Fruit fly (Drosophila melanogaster) whole organism, embryonic: ENCODE data around the gene CG42866.

Experiments
- ATbp ChIP-seq: fragments of 200-800 bp; sonication (Bioruptor generic); optimal IDR thresholded peaks from 2 replicates; lab custom pipeline; 2017; ENCODE audit warnings: missing biosample characterization, mild to moderate bottlenecking, missing genetic modification characterization, missing genetic modification reagents
- Bteb2 ChIP-seq: fragments of 200-800 bp; sonication (Bioruptor generic); optimal IDR thresholded peaks from 2 replicates; lab custom pipeline; 2016; ENCODE audit warnings: missing biosample characterization, missing genetic modification characterization
- CG12071 ChIP-seq: fragments of 200-800 bp; sonication (Bioruptor generic); optimal IDR thresholded peaks from 3 replicates; lab custom pipeline; 2018; ENCODE audit warnings: missing biosample characterization, mild to moderate bottlenecking, missing genetic modification characterization
- CG12744 ChIP-seq: fragments of 200-800 bp; sonication (Bioruptor generic); optimal IDR thresholded peaks from 2 replicates; lab custom pipeline; 2016; ENCODE audit warnings: missing biosample characterization, missing genetic modification characterization
- CG13424 ChIP-seq: fragments of 200-800 bp; sonication (Bioruptor generic); optimal IDR thresholded peaks from 2 replicates; lab custom pipeline; 2019; ENCODE audit warnings: missing biosample characterization, mild to moderate bottlenecking, missing genetic modification characterization, moderate library complexity
- CG14441 ChIP-seq: fragments of 200-800 bp; sonication (Bioruptor generic); IDR thresholded peaks from 2 replicates; pipeline ENCODE4 v1.3.6; 2022; ENCODE audit warnings: missing biosample characterization, missing genetic modification characterization
- CG1529 ChIP-seq: fragments of 200-800 bp; sonication (Bioruptor generic); optimal IDR thresholded peaks from 3 replicates; lab custom pipeline; 2018; ENCODE audit warnings: missing biosample characterization, missing genetic modification characterization
- CG1647 ChIP-seq: fragments of 200-800 bp; sonication (Bioruptor generic); optimal IDR thresholded peaks from 3 replicates; lab custom pipeline; 2016; ENCODE audit warnings: missing biosample characterization, missing genetic modification characterization
- CG2712 ChIP-seq: fragments of 200-800 bp; optimal IDR thresholded peaks from 3 replicates; lab custom pipeline; 2019; ENCODE audit warnings: missing biosample characterization, mild to moderate bottlenecking, missing genetic modification characterization, moderate library complexity
- CG2875 ChIP-seq: fragments of 200-800 bp; sonication (Bioruptor generic); optimal IDR thresholded peaks from 2 replicates; lab custom pipeline; 2017; ENCODE audit warnings: missing biosample characterization, mild to moderate bottlenecking, missing genetic modification characterization, missing genetic modification reagents
- CG3065 ChIP-seq: fragments of 200-800 bp; sonication (Bioruptor generic); optimal IDR thresholded peaks from 2 replicates; lab custom pipeline; 2016; ENCODE audit warnings: missing biosample characterization, missing genetic modification characterization
- CG31365 ChIP-seq: fragments of 200-800 bp; sonication (Bioruptor generic); optimal IDR thresholded peaks from 2 replicates; lab custom pipeline; 2018; ENCODE audit warnings: missing biosample characterization, mild to moderate bottlenecking, missing genetic modification characterization
- CG4360 ChIP-seq: fragments of 200-800 bp; sonication (Bioruptor generic); IDR thresholded peaks from 2 replicates; pipeline ENCODE4 v1.3.6; 2022; ENCODE audit warnings: missing biosample characterization, missing genetic modification characterization
- CG4424 ChIP-seq: fragments of 200-800 bp; sonication (Bioruptor generic); optimal IDR thresholded peaks from 3 replicates; lab custom pipeline; 2016; ENCODE audit warnings: missing biosample characterization, missing genetic modification characterization
- CG6654 ChIP-seq: fragments of 200-800 bp; sonication (Bioruptor generic); optimal IDR thresholded peaks from 2 replicates; lab custom pipeline; 2017; ENCODE audit warnings: missing biosample characterization, mild to moderate bottlenecking, missing genetic modification characterization
- CG9797 ChIP-seq: fragments of 200-800 bp; sonication (Bioruptor generic); optimal IDR thresholded peaks from 3 replicates; lab custom pipeline; 2018; ENCODE audit warnings: missing biosample characterization, mild to moderate bottlenecking, missing genetic modification characterization
- CrebB ChIP-seq: fragments of 200-800 bp; sonication (Bioruptor generic); optimal IDR thresholded peaks from 3 replicates; lab custom pipeline; 2018; ENCODE audit warnings: missing biosample characterization, mild to moderate bottlenecking, missing genetic modification characterization
- D19A ChIP-seq: fragments of 200-800 bp; optimal IDR thresholded peaks from 3 replicates; lab custom pipeline; 2019; ENCODE audit warnings: missing biosample characterization, mild to moderate bottlenecking, missing genetic modification characterization, moderate library complexity
- Eip74EF ChIP-seq, 2 experiments: fragments of 200-800 bp in 1 of 2; fragments of >200 bp in 1 of 2; sonication (Bioruptor generic) in 1 of 2; optimal IDR thresholded peaks; 2 replicates each; lab custom pipeline; 2017 to 2019; ENCODE audit warnings: missing biosample characterization in 2 of 2, missing genetic modification characterization in 2 of 2, mild to moderate bottlenecking in 1 of 2, moderate library complexity in 1 of 2
- HLH3B ChIP-seq: fragments of 200-800 bp; sonication (Bioruptor generic); IDR thresholded peaks from 2 replicates; pipeline ENCODE4 v1.3.6; 2022; ENCODE audit warnings: missing biosample characterization, missing genetic modification characterization
- HLHmδ ChIP-seq: fragments of 200-800 bp; sonication (Bioruptor generic); optimal IDR thresholded peaks from 2 replicates; lab custom pipeline; 2018; ENCODE audit warnings: missing biosample characterization, mild to moderate bottlenecking, missing genetic modification characterization, moderate library complexity
- Hsf ChIP-seq: fragments of 200-800 bp; sonication (Bioruptor generic); optimal IDR thresholded peaks from 3 replicates; lab custom pipeline; 2016; ENCODE audit warnings: missing biosample characterization, missing genetic modification characterization
- Lhr ChIP-seq: fragments of 200-800 bp; sonication (Bioruptor generic); optimal IDR thresholded peaks from 3 replicates; lab custom pipeline; 2017; ENCODE audit warnings: mild to moderate bottlenecking, missing biosample characterization, missing genetic modification reagents, missing genetic modification characterization
- Six4 ChIP-seq: fragments of 200-800 bp; sonication (Bioruptor generic); optimal IDR thresholded peaks from 2 replicates; lab custom pipeline; 2016; ENCODE audit warnings: missing biosample characterization, missing genetic modification characterization
- Taf1 ChIP-seq: fragments of 200-800 bp; sonication (Bioruptor generic); IDR thresholded peaks from 2 replicates; pipeline ENCODE4 v1.3.6; 2022; ENCODE audit warnings: missing biosample characterization, missing genetic modification characterization
- ab ChIP-seq: fragments of 200-800 bp; sonication (Bioruptor generic); optimal IDR thresholded peaks from 2 replicates; lab custom pipeline; 2016; ENCODE audit warnings: missing biosample characterization, missing genetic modification characterization
- aop ChIP-seq: fragments of 200-800 bp; sonication (Bioruptor generic); IDR thresholded peaks from 2 replicates; pipeline ENCODE4 v1.3.6; 2022; ENCODE audit warnings: missing biosample characterization, missing genetic modification characterization
- ato ChIP-seq: fragments of 200-800 bp; sonication (Bioruptor generic); IDR thresholded peaks from 2 replicates; pipeline ENCODE4 v1.3.6; 2022; ENCODE audit warnings: missing biosample characterization, missing genetic modification characterization; ENCODE audit not compliant: partially characterized antibody
- bigmax ChIP-seq: fragments of 200-800 bp; sonication (Bioruptor generic); optimal IDR thresholded peaks from 2 replicates; lab custom pipeline; 2018; ENCODE audit warnings: missing biosample characterization, mild to moderate bottlenecking, missing genetic modification characterization
- bsh ChIP-seq, 2 experiments: fragments of 200-800 bp; sonication (Bioruptor generic); optimal IDR thresholded peaks; 2 replicates each; lab custom pipeline; 2017 to 2018; ENCODE audit warnings: mild to moderate bottlenecking in 2 of 2, missing biosample characterization in 2 of 2, missing genetic modification characterization in 2 of 2, moderate library complexity in 1 of 2
- crol ChIP-seq: fragments of 200-800 bp; sonication (Bioruptor generic); IDR thresholded peaks from 2 replicates; pipeline ENCODE4 v1.3.6; 2022; ENCODE audit warnings: missing biosample characterization, missing genetic modification characterization
- dati ChIP-seq: fragments of 200-800 bp; sonication (Bioruptor generic); IDR thresholded peaks from 2 replicates; pipeline ENCODE4 v1.3.6; 2022; ENCODE audit warnings: missing biosample characterization, missing genetic modification characterization
- dimm ChIP-seq: fragments of 200-800 bp; sonication (Bioruptor generic); IDR thresholded peaks from 2 replicates; pipeline ENCODE4 v1.3.6; 2022; ENCODE audit warnings: missing biosample characterization, missing genetic modification characterization
- emc ChIP-seq: fragments of 200-800 bp; sonication (Bioruptor generic); optimal IDR thresholded peaks from 2 replicates; lab custom pipeline; 2016; ENCODE audit warnings: missing biosample characterization, missing genetic modification characterization
- ewg ChIP-seq: fragments of 200-800 bp; sonication (Bioruptor generic); optimal IDR thresholded peaks from 3 replicates; lab custom pipeline; 2017; ENCODE audit warnings: mild to moderate bottlenecking, missing biosample characterization, missing genetic modification reagents, missing genetic modification characterization
- fd96Cb ChIP-seq: fragments of 200-800 bp; sonication (Bioruptor generic); optimal IDR thresholded peaks from 2 replicates; lab custom pipeline; 2018; ENCODE audit warnings: missing biosample characterization, mild to moderate bottlenecking, missing genetic modification characterization, moderate library complexity
- fu2 ChIP-seq: fragments of 200-800 bp; sonication (Bioruptor generic); optimal IDR thresholded peaks from 2 replicates; lab custom pipeline; 2016; ENCODE audit warnings: missing biosample characterization, missing genetic modification characterization
- ken ChIP-seq: fragments of 200-800 bp; sonication (Bioruptor generic); IDR thresholded peaks from 3 replicates; pipeline ENCODE4 v1.3.6; 2022; ENCODE audit warnings: missing biosample characterization, missing genetic modification characterization
- knrl ChIP-seq: fragments of 200-800 bp; sonication (Bioruptor generic); IDR thresholded peaks from 3 replicates; pipeline ENCODE4 v1.3.6; 2022; ENCODE audit warnings: missing biosample characterization, missing genetic modification characterization; ENCODE audit not compliant: partially characterized antibody
- lbe ChIP-seq: fragments of 200-800 bp; sonication (Bioruptor generic); optimal IDR thresholded peaks from 2 replicates; lab custom pipeline; 2016; ENCODE audit warnings: missing biosample characterization, mild to moderate bottlenecking, missing genetic modification characterization
- nau ChIP-seq: fragments of 200-800 bp; sonication (Bioruptor generic); optimal IDR thresholded peaks from 3 replicates; lab custom pipeline; 2017; ENCODE audit warnings: missing biosample characterization, mild to moderate bottlenecking, missing genetic modification characterization, missing genetic modification reagents
- nmo ChIP-seq: fragments of 200-800 bp; sonication (Bioruptor generic); optimal IDR thresholded peaks from 2 replicates; lab custom pipeline; 2018; ENCODE audit warnings: missing biosample characterization, mild to moderate bottlenecking, missing genetic modification characterization, moderate library complexity
- row ChIP-seq: fragments of 200-800 bp; sonication (Bioruptor generic); IDR thresholded peaks from 3 replicates; pipeline ENCODE4 v1.3.6; 2022; ENCODE audit warnings: missing biosample characterization, missing genetic modification characterization
- run ChIP-seq: fragments of 200-800 bp; sonication (Bioruptor generic); optimal IDR thresholded peaks from 3 replicates; lab custom pipeline; 2018; ENCODE audit warnings: missing biosample characterization, mild to moderate bottlenecking, missing genetic modification characterization
- sens-2 ChIP-seq: fragments of 200-800 bp; sonication (Bioruptor generic); IDR thresholded peaks from 2 replicates; pipeline ENCODE4 v1.3.6; 2022; ENCODE audit warnings: missing biosample characterization, missing genetic modification characterization
- so ChIP-seq: fragments of 200-800 bp; sonication (Bioruptor generic); IDR thresholded peaks from 3 replicates; pipeline ENCODE4 v1.3.6; 2022; ENCODE audit warnings: missing biosample characterization, missing genetic modification characterization
- stc ChIP-seq: fragments of 200-800 bp; sonication (Bioruptor generic); IDR thresholded peaks from 2 replicates; pipeline ENCODE4 v1.3.6; 2022; ENCODE audit warnings: missing biosample characterization, missing genetic modification characterization
- tap ChIP-seq: fragments of 200-800 bp; optimal IDR thresholded peaks from 3 replicates; lab custom pipeline; 2019; ENCODE audit warnings: missing biosample characterization, mild to moderate bottlenecking, missing genetic modification characterization, moderate library complexity
- vnd ChIP-seq: fragments of 200-800 bp; sonication (Bioruptor generic); IDR thresholded peaks from 3 replicates; pipeline ENCODE4 v1.3.6; 2022; ENCODE audit warnings: missing biosample characterization, missing genetic modification characterization; ENCODE audit not compliant: partially characterized antibody
- wek ChIP-seq: fragments of 200-800 bp; sonication (Bioruptor generic); optimal IDR thresholded peaks from 3 replicates; lab custom pipeline; 2018; ENCODE audit warnings: missing biosample characterization, mild to moderate bottlenecking, missing genetic modification characterization, moderate library complexity

The CG42866 gene

DNA sequence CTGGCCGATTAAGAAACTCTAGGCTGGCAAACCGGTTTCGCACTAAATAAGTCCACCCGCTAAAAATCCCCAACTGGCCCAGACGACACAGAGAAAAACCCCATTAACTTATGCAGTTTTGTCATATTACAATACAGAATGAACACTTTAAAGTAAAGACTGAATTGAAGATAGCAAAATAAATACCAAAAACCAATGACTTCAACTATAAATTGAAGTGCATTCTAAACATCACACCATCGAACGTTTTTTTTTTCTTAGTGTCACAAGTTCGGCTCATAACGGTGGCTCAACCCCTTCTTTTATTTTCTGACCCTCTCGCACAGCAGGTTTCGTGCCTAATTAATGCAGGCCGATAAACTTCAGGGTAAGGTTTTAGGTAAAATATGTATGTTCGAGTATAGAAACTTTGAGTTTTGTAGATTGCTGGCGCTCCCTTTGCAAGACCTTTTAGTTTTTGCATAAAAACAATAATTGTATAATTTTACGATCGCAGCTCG lies 20.1 kb downstream of the CG42866 start (continued):
- TF ChIP-seq CG4360 (GFP tag; lab: Robert Waterston, UW), result peak; percentile 63
- peak; percentile 93 for TF ChIP-seq so (GFP tag; lab: Robert Waterston, UW)
- peak; percentile 50 for TF ChIP-seq CG12071 (GFP tag; lab: Kevin White, UChicago)
- TF ChIP-seq vnd, result no peak
- peak; percentile 78 for TF ChIP-seq ab
- TF ChIP-seq dati (GFP tag; lab: Robert Waterston, UW), result 0 out of 2 replicates have a peak, but pooled peaks have one; percentile 31
- TF ChIP-seq Lhr (GFP tag; lab: Kevin White, UChicago), result peak; percentile 16
- TF ChIP-seq CG9797 (GFP tag; lab: Kevin White, UChicago), result no peak
- no peak for TF ChIP-seq knrl (GFP tag; lab: Robert Waterston, UW)
- TF ChIP-seq CG12744 (GFP tag; lab: Kevin White, UChicago), result peak; percentile 86
- TF ChIP-seq stc (GFP tag; lab: Robert Waterston, UW), result peak; percentile 90
- peak; percentile 38 for TF ChIP-seq CG6654 (GFP tag; lab: Kevin White, UChicago)
- TF ChIP-seq Bteb2, result peak; percentile 83
- TF ChIP-seq Hsf (GFP tag; lab: Kevin White, UChicago), result peak; percentile 85
- TF ChIP-seq aop (GFP tag; lab: Robert Waterston, UW), result peak; percentile 54; the same call in 1 of the 2 replicates
- TF ChIP-seq sens-2, result peak; percentile 81
- TF ChIP-seq wek (GFP tag; lab: Kevin White, UChicago), result peak; percentile 12
- peak; percentile 49 for TF ChIP-seq CG31365 (tag; lab: Kevin White, UChicago)
- TF ChIP-seq crol, result peak; percentile 34; the same call in 1 of the 2 replicates
- peak; percentile 71 for TF ChIP-seq CG2875 (GFP tag; lab: Kevin White, UChicago)
- TF ChIP-seq ato (GFP tag; lab: Robert Waterston, UW), result no peak
- TF ChIP-seq D19A (tag; lab: Kevin White, UChicago), result peak; percentile 6
- TF ChIP-seq Taf1 (GFP tag; lab: Robert Waterston, UW), result peak; percentile 76
- peak; percentile 71 for TF ChIP-seq Six4 (GFP tag; lab: Kevin White, UChicago)
- no peak for TF ChIP-seq bigmax (GFP tag; lab: Kevin White, UChicago)
- TF ChIP-seq CG2712 (tag; lab: Kevin White, UChicago), result peak; percentile 84
- TF ChIP-seq tap, result peak; percentile 58
- no peak for TF ChIP-seq HLHmδ (GFP tag; lab: Kevin White, UChicago)
- TF ChIP-seq emc (GFP tag; lab: Kevin White, UChicago), result no peak
- TF ChIP-seq HLH3B (GFP tag; lab: Robert Waterston, UW), result peak; percentile 86
- TF ChIP-seq CG4424 (GFP tag; lab: Kevin White, UChicago), result peak; percentile 87
- TF ChIP-seq CG14441, result peak; percentile 93
- peak; percentile 85 for TF ChIP-seq CG13424
- TF ChIP-seq CG1647, result no peak
- peak; percentile 63 for TF ChIP-seq dimm (GFP tag; lab: Robert Waterston, UW)
- TF ChIP-seq CG3065 (GFP tag; lab: Kevin White, UChicago), result peak; percentile 57
- TF ChIP-seq row, result peak; percentile 92
- TF ChIP-seq fu2 (GFP tag; lab: Kevin White, UChicago), result peak; percentile 84
- TF ChIP-seq lbe (GFP tag; lab: Kevin White, UChicago), result peak; percentile 68
- TF ChIP-seq nau, result peak; percentile 82
- TF ChIP-seq ewg (GFP tag; lab: Kevin White, UChicago), result peak; percentile 71
- TF ChIP-seq ken (GFP tag; lab: Robert Waterston, UW), result peak; percentile 79
- TF ChIP-seq Eip74EF (GFP tag; optimal IDR thresholded peaks at IDR 0.05; lab: Kevin White, UChicago), result peak in 1 of 2 experiments; percentile 31
- peak; percentile 73 for TF ChIP-seq fd96Cb
- TF ChIP-seq nmo (GFP tag; lab: Kevin White, UChicago), result peak; percentile 28
- peak; percentile 4 for TF ChIP-seq run (tag; lab: Kevin White, UChicago)
- TF ChIP-seq bsh (GFP tag; optimal IDR thresholded peaks at IDR 0.05; lab: Kevin White, UChicago), result peak; percentile 52 to 87
- TF ChIP-seq CrebB, result peak; percentile 83
- TF ChIP-seq CG1529, result peak; percentile 66
- TF ChIP-seq ATbp (GFP tag; lab: Kevin White, UChicago), result peak; percentile 78
